Worm (Caenorhabditis elegans) whole organism, young adult: Measurements from ENCODE around the gene smr-1.

Experiments
- C17E4.6 ChIP-seq: fragments of 200-800 bp; sonication (Bioruptor generic); IDR thresholded peaks from 2 replicates; pipeline ENCODE4 v1.3.6; 2022; ENCODE audit warnings: missing genetic modification reagents, missing genetic modification characterization, missing compliant biosample characterization
- F10E7.11 ChIP-seq: sonication (generic microtip); optimal IDR thresholded peaks from 2 replicates; lab custom pipeline; 2017; ENCODE audit warnings: mild to moderate bottlenecking, missing genetic modification characterization, moderate library complexity, missing compliant biosample characterization
- F22D6.2 ChIP-seq: sonication (generic microtip); optimal IDR thresholded peaks from 2 replicates; lab custom pipeline; 2016; ENCODE audit warnings: mild to moderate bottlenecking, missing genetic modification characterization, missing compliant biosample characterization
- F33H1.4 ChIP-seq: fragments of 200-800 bp; sonication (Bioruptor generic); IDR thresholded peaks from 2 replicates; pipeline ENCODE4 v1.3.6; 2022; ENCODE audit warnings: missing genetic modification reagents, missing genetic modification characterization, missing compliant biosample characterization
- F37B4.10 ChIP-seq: fragments of 200-800 bp; sonication (Bioruptor generic); IDR thresholded peaks from 2 replicates; pipeline ENCODE4 v1.3.6; 2022; ENCODE audit warnings: missing genetic modification characterization, missing compliant biosample characterization
- F55B11.4 ChIP-seq: sonication (generic microtip); optimal IDR thresholded peaks from 2 replicates; lab custom pipeline; 2016; ENCODE audit warnings: missing compliant biosample characterization, missing genetic modification characterization, borderline replicate concordance; ENCODE audit not compliant: insufficient read depth
- F57C9.4 ChIP-seq: sonication (generic microtip); optimal IDR thresholded peaks from 2 replicates; lab custom pipeline; 2017; ENCODE audit warnings: mild to moderate bottlenecking, missing genetic modification characterization, missing compliant biosample characterization
- K11D2.4 ChIP-seq: fragments of 200-800 bp; sonication (Bioruptor generic); IDR thresholded peaks from 2 replicates; pipeline ENCODE4 v1.3.6; 2022; ENCODE audit warnings: missing genetic modification reagents, missing genetic modification characterization, missing compliant biosample characterization
- Y53F4B.3 ChIP-seq: fragments of 200-800 bp; sonication (Bioruptor generic); IDR thresholded peaks from 2 replicates; pipeline ENCODE4 v1.3.6; 2022; ENCODE audit warnings: missing genetic modification reagents, missing genetic modification characterization, missing compliant biosample characterization
- Y53G8AR.9 ChIP-seq: fragments of 200-800 bp; sonication (Bioruptor generic); conservative IDR thresholded peaks from 2 replicates; pipeline ENCODE4 v1.3.6; 2022; ENCODE audit warnings: missing genetic modification reagents, missing genetic modification characterization, missing compliant biosample characterization
- Y56A3A.18 ChIP-seq: fragments of 200-800 bp; sonication (Bioruptor generic); IDR thresholded peaks from 2 replicates; pipeline ENCODE4 v1.3.6; 2022; ENCODE audit warnings: missing genetic modification reagents, missing genetic modification characterization, missing compliant biosample characterization
- Y67H2A.10 ChIP-seq: fragments of 200-800 bp; sonication (Bioruptor generic); conservative IDR thresholded peaks from 2 replicates; pipeline ENCODE4 v1.3.6; 2022; ENCODE audit warnings: missing genetic modification reagents, missing genetic modification characterization, missing compliant biosample characterization
- ZK185.1 ChIP-seq: sonication (generic microtip); optimal IDR thresholded peaks from 2 replicates; lab custom pipeline; 2016; ENCODE audit warnings: mild to moderate bottlenecking, missing genetic modification characterization, missing compliant biosample characterization; ENCODE audit not compliant: poor library complexity, severe bottlenecking
- ama-1 ChIP-seq, 3 experiments: fragments of 150-350 bp in 1 of 3; sonication (generic microtip) in 2 of 3; optimal IDR thresholded peaks; 2 replicates each; lab custom pipeline; 2014 to 2018; ENCODE audit warnings: missing biosample characterization in 2 of 3, missing genetic modification characterization in 2 of 3, missing genetic modification reagents in 2 of 3
- aptf-2 ChIP-seq: fragments of 200-800 bp; sonication (Bioruptor generic); conservative IDR thresholded peaks from 2 replicates; pipeline ENCODE4 v1.3.6; 2022; ENCODE audit warnings: missing genetic modification reagents, missing genetic modification characterization, missing compliant biosample characterization
- aptf-3 ChIP-seq: fragments of 200-800 bp; sonication (Bioruptor generic); IDR thresholded peaks from 2 replicates; pipeline ENCODE4 v1.3.6; 2022; ENCODE audit warnings: missing genetic modification characterization, missing compliant biosample characterization
- attf-5 ChIP-seq: fragments of 200-800 bp; sonication (Bioruptor generic); optimal IDR thresholded peaks from 2 replicates; lab custom pipeline; 2018; ENCODE audit warnings: mild to moderate bottlenecking, missing genetic modification characterization, missing compliant biosample characterization
- ccch-3 ChIP-seq: fragments of 200-800 bp; sonication (Bioruptor generic); optimal IDR thresholded peaks from 2 replicates; lab custom pipeline; 2018; ENCODE audit warnings: mild to moderate bottlenecking, missing genetic modification characterization, missing compliant biosample characterization
- ceh-27 ChIP-seq: fragments of 200-800 bp; sonication (Bioruptor generic); optimal IDR thresholded peaks from 2 replicates; lab custom pipeline; 2018; ENCODE audit warnings: mild to moderate bottlenecking, missing genetic modification characterization, moderate library complexity, missing compliant biosample characterization
- ceh-58 ChIP-seq: fragments of 200-800 bp; sonication (Bioruptor generic); IDR thresholded peaks from 2 replicates; pipeline ENCODE4 v1.3.6; 2022; ENCODE audit warnings: missing genetic modification characterization, missing compliant biosample characterization
- dpl-1 ChIP-seq: fragments of 150-350 bp; optimal IDR thresholded peaks from 2 replicates; lab custom pipeline; 2014; ENCODE audit warnings: missing biosample characterization, missing genetic modification reagents, missing genetic modification characterization
- egl-44 ChIP-seq: fragments of 200-800 bp; sonication (Bioruptor generic); IDR thresholded peaks from 2 replicates; pipeline ENCODE4 v1.3.6; 2022; ENCODE audit warnings: missing genetic modification reagents, missing genetic modification characterization, missing compliant biosample characterization
- hlh-12 ChIP-seq: sonication (generic microtip); optimal IDR thresholded peaks from 2 replicates; lab custom pipeline; 2016; ENCODE audit warnings: missing genetic modification characterization, missing compliant biosample characterization
- hmg-20 ChIP-seq: fragments of 200-800 bp; sonication (Bioruptor generic); IDR thresholded peaks from 2 replicates; pipeline ENCODE4 v1.3.6; 2022; ENCODE audit warnings: missing genetic modification reagents, missing genetic modification characterization, missing compliant biosample characterization
- hrde-1 ChIP-seq: sonication (generic microtip); optimal IDR thresholded peaks from 2 replicates; lab custom pipeline; 2016; ENCODE audit warnings: missing genetic modification characterization, mild to moderate bottlenecking, missing compliant biosample characterization, moderate library complexity, missing genotype, missing genetic modification reagents, borderline replicate concordance
- hsf-1 ChIP-seq: fragments of 200-800 bp; sonication (Bioruptor generic); IDR thresholded peaks from 2 replicates; pipeline ENCODE4 v1.3.6; 2022; ENCODE audit warnings: missing genetic modification reagents, missing genetic modification characterization, missing compliant biosample characterization
- lag-1 ChIP-seq: fragments of 200-800 bp; sonication (Bioruptor generic); IDR thresholded peaks from 2 replicates; pipeline ENCODE4 v1.3.6; 2022; ENCODE audit warnings: missing genetic modification reagents, missing genetic modification characterization, missing compliant biosample characterization
- lin-40 ChIP-seq: sonication (generic microtip); optimal IDR thresholded peaks from 2 replicates; lab custom pipeline; 2016; ENCODE audit warnings: missing genetic modification characterization, mild to moderate bottlenecking, missing compliant biosample characterization, missing genotype, missing genetic modification reagents
- lsl-1 ChIP-seq: fragments of 200-800 bp; sonication (Bioruptor generic); optimal IDR thresholded peaks from 2 replicates; lab custom pipeline; 2018; ENCODE audit warnings: mild to moderate bottlenecking, missing genetic modification characterization, moderate library complexity, missing compliant biosample characterization
- madf-10 ChIP-seq: sonication (generic microtip); optimal IDR thresholded peaks from 2 replicates; lab custom pipeline; 2016; ENCODE audit warnings: mild to moderate bottlenecking, missing genetic modification characterization, missing compliant biosample characterization
- madf-8 ChIP-seq: fragments of 200-800 bp; sonication (Bioruptor generic); conservative IDR thresholded peaks from 2 replicates; pipeline ENCODE4 v1.3.6; 2022; ENCODE audit warnings: missing genetic modification reagents, missing genetic modification characterization, missing compliant biosample characterization
- mes-4 ChIP-seq: sonication (generic microtip); optimal IDR thresholded peaks from 2 replicates; lab custom pipeline; 2016; ENCODE audit warnings: missing genotype, missing genetic modification characterization, missing compliant biosample characterization
- nfya-2 ChIP-seq: fragments of 200-800 bp; sonication (Bioruptor generic); IDR thresholded peaks from 2 replicates; pipeline ENCODE4 v1.3.6; 2022; ENCODE audit warnings: missing genetic modification reagents, missing genetic modification characterization, missing compliant biosample characterization
- nhr-80 ChIP-seq: sonication (generic microtip); optimal IDR thresholded peaks from 2 replicates; lab custom pipeline; 2016; ENCODE audit warnings: missing genetic modification characterization, missing compliant biosample characterization
- snpc-3.4 ChIP-seq: sonication (generic microtip); optimal IDR thresholded peaks from 2 replicates; lab custom pipeline; 2017; ENCODE audit warnings: missing genetic modification characterization, mild to moderate bottlenecking, missing compliant biosample characterization, antibody characterized with exemption, moderate library complexity, missing genotype, missing genetic modification reagents
- tbx-9 ChIP-seq: sonication (generic microtip); optimal IDR thresholded peaks from 2 replicates; lab custom pipeline; 2016; ENCODE audit warnings: borderline replicate concordance, missing genetic modification characterization, inconsistent platforms, missing compliant biosample characterization
- tlf-1 ChIP-seq: fragments of 200-800 bp; sonication (Bioruptor generic); optimal IDR thresholded peaks from 2 replicates; lab custom pipeline; 2018; ENCODE audit warnings: mild to moderate bottlenecking, missing genetic modification characterization, missing compliant biosample characterization
- xnd-1 ChIP-seq: sonication (generic microtip); optimal IDR thresholded peaks from 2 replicates; lab custom pipeline; 2016; ENCODE audit warnings: missing genotype, missing genetic modification reagents, missing genetic modification characterization, missing compliant biosample characterization
- ztf-22 ChIP-seq: fragments of 200-800 bp; sonication (Bioruptor generic); optimal IDR thresholded peaks from 2 replicates; lab custom pipeline; 2018; ENCODE audit warnings: mild to moderate bottlenecking, missing genetic modification characterization, moderate library complexity, missing compliant biosample characterization
- ztf-25 ChIP-seq: fragments of 200-800 bp; sonication (Bioruptor generic); IDR thresholded peaks from 2 replicates; pipeline ENCODE4 v1.3.6; 2022; ENCODE audit warnings: missing genetic modification reagents, missing genetic modification characterization, missing compliant biosample characterization
- ztf-28 ChIP-seq: fragments of 200-800 bp; sonication (Bioruptor generic); IDR thresholded peaks from 2 replicates; pipeline ENCODE4 v1.3.6; 2022; ENCODE audit warnings: missing genetic modification reagents, missing genetic modification characterization, missing compliant biosample characterization

Gene smr-1

ce11 chrIII:1142798-1143197 lies at the start of gene smr-1 (continued):
- TF ChIP-seq tbx-9 (tag; lab: Kevin White, UChicago) (no peak), snpc-3.4 (tag; lab: Kevin White, UChicago) (peak; percentile 76), F57C9.4 (tag; lab: Kevin White, UChicago) (no peak), hrde-1 (tag; lab: Kevin White, UChicago) (peak; percentile 12), mes-4 (tag; lab: Kevin White, UChicago) (no peak), ztf-25 (GFP tag; lab: Robert Waterston, UW) (no peak), ccch-3 (no peak), xnd-1 (tag; lab: Kevin White, UChicago) (peak; percentile 54), F22D6.2 (tag; lab: Kevin White, UChicago) (peak; percentile 14), lag-1 (GFP tag; lab: Robert Waterston, UW) (no peak), ama-1 (optimal IDR thresholded peaks at IDR 0.05; lab: Kevin White, UChicago) (no peak), ama-1 (GFP tag; optimal IDR thresholded peaks at IDR 0.05; lab: Kevin White, UChicago) (no peak), Y53F4B.3 (GFP tag; lab: Robert Waterston, UW) (no peak), dpl-1 (GFP tag; lab: Kevin White, UChicago) (peak; percentile 95), ceh-58 (GFP tag; lab: Robert Waterston, UW) (no peak), ZK185.1 (tag; lab: Kevin White, UChicago) (no peak), F10E7.11 (tag; lab: Kevin White, UChicago) (no peak), K11D2.4 (GFP tag; lab: Robert Waterston, UW) (peak; percentile 85), nhr-80 (tag; lab: Kevin White, UChicago) (peak; percentile 7), C17E4.6 (no peak), tlf-1 (GFP tag; lab: Kevin White, UChicago) (peak; percentile 78), F33H1.4 (peak; percentile 77), hlh-12 (tag; lab: Kevin White, UChicago) (no peak), F55B11.4 (tag; lab: Kevin White, UChicago) (no peak), madf-10 (tag; lab: Kevin White, UChicago) (peak; percentile 1), hsf-1 (GFP tag; lab: Robert Waterston, UW) (peak; percentile 51; the same call in 1 of the 2 replicates), egl-44 (GFP tag; lab: Robert Waterston, UW) (0 out of 2 replicates have a peak, but pooled peaks have one; percentile 18), Y56A3A.18 (GFP tag; lab: Robert Waterston, UW) (peak; percentile 83), F37B4.10 (GFP tag; lab: Robert Waterston, UW) (0 out of 2 replicates have a peak, but pooled peaks have one; percentile 35), lsl-1 (GFP tag; lab: Kevin White, UChicago) (peak; percentile 77), lin-40 (tag; lab: Kevin White, UChicago) (peak; percentile 88)

DNA sequence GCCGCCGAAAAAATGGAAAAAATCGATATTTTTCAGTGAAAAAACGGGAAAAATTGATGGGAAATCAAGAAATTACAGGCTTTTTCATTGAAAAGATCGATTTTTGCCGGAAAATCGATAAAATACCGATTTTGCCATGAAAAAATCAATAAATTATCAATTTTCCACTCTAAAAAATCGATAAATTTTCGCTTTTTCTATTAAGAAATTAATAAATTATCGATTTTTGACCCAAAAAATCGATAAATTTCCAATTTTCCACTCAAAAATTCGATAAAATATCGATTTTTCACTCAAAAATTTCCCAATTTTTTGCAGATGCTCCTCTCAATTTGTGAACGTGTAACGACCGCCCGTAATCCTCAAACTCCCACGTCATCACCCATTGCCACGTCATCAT lies 48.6 kb upstream of the smr-1 start:
- no peak for TF ChIP-seq ztf-28
- no peak for TF ChIP-seq aptf-2 (GFP tag; lab: Robert Waterston, UW)
- TF ChIP-seq nfya-2 (GFP tag; lab: Robert Waterston, UW) = no peak
- no peak for TF ChIP-seq hmg-20 (GFP tag; lab: Robert Waterston, UW)
- TF ChIP-seq Y53G8AR.9 (GFP tag; lab: Robert Waterston, UW) = no peak
- TF ChIP-seq madf-8 = no peak
- no peak for TF ChIP-seq ceh-27
- no peak for TF ChIP-seq madf-10 (tag; lab: Kevin White, UChicago)
- no peak for TF ChIP-seq Y67H2A.10 (GFP tag; lab: Robert Waterston, UW)
- no peak for TF ChIP-seq attf-5
- TF ChIP-seq ztf-22 = no peak
- no peak for TF ChIP-seq aptf-3 (GFP tag; lab: Robert Waterston, UW)
